Worm (Caenorhabditis elegans) whole organism, L1 larva: Measurements from ENCODE around the gene K09D9.1.

ENCODE experiments used
- C16A3.4 ChIP-seq: fragments of 150-350 bp; optimal IDR thresholded peaks from 2 replicates; lab custom pipeline; 2014; ENCODE audit warnings: missing biosample characterization, missing genetic modification characterization
- F16B12.6 ChIP-seq: fragments of 150-350 bp; optimal IDR thresholded peaks from 2 replicates; lab custom pipeline; 2014; ENCODE audit warnings: missing biosample characterization, missing genetic modification characterization
- alr-1 ChIP-seq: fragments of 200-800 bp; sonication (Bioruptor generic); optimal IDR thresholded peaks from 2 replicates; lab custom pipeline; 2018; ENCODE audit warnings: borderline replicate concordance, mild to moderate bottlenecking, missing genetic modification characterization, missing compliant biosample characterization
- blmp-1 ChIP-seq: fragments of 150-350 bp; optimal IDR thresholded peaks from 2 replicates; lab custom pipeline; 2014; ENCODE audit warnings: missing biosample characterization, missing genetic modification characterization
- ceh-82 ChIP-seq, 3 experiments: fragments of 150-350 bp in 1 of 3; sonication (generic microtip) in 2 of 3; optimal IDR thresholded peaks; 2 replicates each; lab custom pipeline; 2014 to 2017; ENCODE audit warnings: missing biosample characterization in 3 of 3, missing genetic modification characterization in 3 of 3
- dpl-1 ChIP-seq, 3 experiments: fragments of 150-350 bp in 2 of 3; sonication (generic microtip) in 1 of 3; optimal IDR thresholded peaks; 2 replicates each; lab custom pipeline; 2014 to 2017; ENCODE audit warnings: missing biosample characterization in 3 of 3, missing genetic modification characterization in 3 of 3, missing genetic modification reagents in 3 of 3
- dsc-1 ChIP-seq: sonication (generic microtip); optimal IDR thresholded peaks from 2 replicates; lab custom pipeline; 2016; ENCODE audit warnings: mild to moderate bottlenecking, missing genetic modification characterization, missing compliant biosample characterization
- efl-1 ChIP-seq, 4 experiments: fragments of 150-350 bp; optimal IDR thresholded peaks in 3 of 4; peaks in 1 of 4; 1 replicate in 1 of 4; 2 replicates in 3 of 4; lab custom pipeline; 2014; ENCODE audit warnings: missing biosample characterization in 2 of 4, missing genetic modification characterization in 2 of 4, missing genetic modification reagents in 2 of 4
- egl-27 ChIP-seq, 2 experiments: fragments of 150-350 bp in 1 of 2; sonication (generic microtip); optimal IDR thresholded peaks; 3 replicates each; lab custom pipeline; 2017 to 2018; ENCODE audit warnings: missing biosample characterization in 2 of 2, missing genetic modification characterization in 2 of 2, missing genetic modification reagents in 2 of 2
- elt-2 ChIP-seq: sonication (generic microtip); optimal IDR thresholded peaks from 2 replicates; lab custom pipeline; 2016; ENCODE audit warnings: missing genetic modification characterization, mild to moderate bottlenecking, inconsistent platforms, missing compliant biosample characterization, missing genetic modification reagents
- elt-3 ChIP-seq, 6 experiments: fragments of 150-350 bp in 1 of 6; sonication (generic microtip); optimal IDR thresholded peaks; 2 replicates each; lab custom pipeline; 2017 to 2018; ENCODE audit warnings: missing biosample characterization in 6 of 6, missing genetic modification characterization in 6 of 6, inconsistent platforms in 1 of 6
- ets-5 ChIP-seq: fragments of 200-800 bp; sonication (Bioruptor generic); IDR thresholded peaks from 2 replicates; pipeline ENCODE4 v1.3.6; 2022; ENCODE audit warnings: missing genetic modification characterization, missing compliant biosample characterization
- fkh-10 ChIP-seq: sonication (generic microtip); optimal IDR thresholded peaks from 2 replicates; lab custom pipeline; 2017; ENCODE audit warnings: missing biosample characterization, missing genetic modification reagents, missing genetic modification characterization
- fkh-4 ChIP-seq: sonication (generic microtip); optimal IDR thresholded peaks from 2 replicates; lab custom pipeline; 2016; ENCODE audit warnings: missing compliant biosample characterization, missing genetic modification characterization, borderline replicate concordance
- fos-1 ChIP-seq: fragments of 150-350 bp; optimal IDR thresholded peaks from 2 replicates; lab custom pipeline; 2014; ENCODE audit warnings: missing biosample characterization, missing genetic modification characterization
- grh-1 ChIP-seq: fragments of 200-800 bp; sonication (Bioruptor generic); IDR thresholded peaks from 2 replicates; pipeline ENCODE4 v1.3.6; 2022; ENCODE audit warnings: missing genetic modification reagents, missing genetic modification characterization, missing compliant biosample characterization
- hlh-17 ChIP-seq: fragments of 200-800 bp; sonication (Bioruptor generic); optimal IDR thresholded peaks from 2 replicates; lab custom pipeline; 2018; ENCODE audit warnings: missing genetic modification characterization, mild to moderate bottlenecking, missing compliant biosample characterization, moderate library complexity, borderline replicate concordance
- hpl-2 ChIP-seq: fragments of 150-350 bp; optimal IDR thresholded peaks from 2 replicates; lab custom pipeline; 2014; ENCODE audit warnings: missing biosample characterization, missing genetic modification reagents, missing genetic modification characterization
- isw-1 ChIP-seq: fragments of 200-800 bp; sonication (Bioruptor generic); IDR thresholded peaks from 2 replicates; pipeline ENCODE4 v1.3.6; 2022; ENCODE audit warnings: missing genetic modification characterization, missing compliant biosample characterization
- jun-1 ChIP-seq: fragments of 150-350 bp; optimal IDR thresholded peaks from 2 replicates; lab custom pipeline; 2014; ENCODE audit warnings: missing biosample characterization, missing genetic modification reagents, missing genetic modification characterization
- lin-14 ChIP-seq: fragments of 200-800 bp; sonication (Bioruptor generic); optimal IDR thresholded peaks from 2 replicates; lab custom pipeline; 2018; ENCODE audit warnings: mild to moderate bottlenecking, missing genetic modification characterization, moderate library complexity, missing compliant biosample characterization
- lin-35 ChIP-seq, 2 experiments: fragments of 150-350 bp; optimal IDR thresholded peaks; 2 replicates each; lab custom pipeline; 2014; ENCODE audit warnings: missing biosample characterization in 2 of 2, missing genetic modification characterization in 2 of 2, missing genetic modification reagents in 2 of 2
- lin-39 ChIP-seq: fragments of 150-350 bp; optimal IDR thresholded peaks from 2 replicates; lab custom pipeline; 2014; ENCODE audit warnings: missing biosample characterization, missing genetic modification reagents, missing genetic modification characterization
- lsy-2 ChIP-seq, 2 experiments: fragments of 150-350 bp; optimal IDR thresholded peaks; 2 replicates each; lab custom pipeline; 2014; ENCODE audit warnings: missing biosample characterization in 2 of 2, missing genetic modification characterization in 2 of 2
- mdl-1 ChIP-seq, 2 experiments: fragments of 150-350 bp; optimal IDR thresholded peaks; 2 replicates each; lab custom pipeline; 2014 to 2017; ENCODE audit warnings: missing biosample characterization in 2 of 2, missing genetic modification characterization in 2 of 2, inconsistent platforms in 1 of 2
- mep-1 ChIP-seq: fragments of 150-350 bp; optimal IDR thresholded peaks from 2 replicates; lab custom pipeline; 2014; ENCODE audit warnings: missing biosample characterization, missing genetic modification characterization
- nhr-19 ChIP-seq: fragments of 200-800 bp; sonication (Bioruptor generic); conservative IDR thresholded peaks from 2 replicates; pipeline ENCODE4 v1.3.6; 2022; ENCODE audit warnings: missing genetic modification characterization, missing compliant biosample characterization
- nhr-20 ChIP-seq: sonication (generic microtip); optimal IDR thresholded peaks from 2 replicates; lab custom pipeline; 2016; ENCODE audit warnings: mild to moderate bottlenecking, missing genetic modification characterization, missing compliant biosample characterization
- nhr-237 ChIP-seq: fragments of 150-350 bp; optimal IDR thresholded peaks from 2 replicates; lab custom pipeline; 2014; ENCODE audit warnings: missing biosample characterization, missing genetic modification characterization
- nhr-71 ChIP-seq: sonication (generic microtip); optimal IDR thresholded peaks from 2 replicates; lab custom pipeline; 2016; ENCODE audit warnings: mild to moderate bottlenecking, missing genetic modification characterization, moderate library complexity, missing compliant biosample characterization
- nhr-85 ChIP-seq: sonication (generic microtip); peaks from one replicate; lab custom pipeline; 2016; ENCODE audit warnings: missing genetic modification characterization, inconsistent platforms, missing compliant biosample characterization
- nhr-90 ChIP-seq: sonication (generic microtip); optimal IDR thresholded peaks from 2 replicates; lab custom pipeline; 2016; ENCODE audit warnings: mild to moderate bottlenecking, missing genetic modification characterization, missing compliant biosample characterization; ENCODE audit not compliant: poor library complexity
- pqm-1 ChIP-seq: sonication (generic microtip); optimal IDR thresholded peaks from 3 replicates; lab custom pipeline; 2017; ENCODE audit warnings: missing biosample characterization, missing genetic modification characterization
- rnt-1 ChIP-seq: sonication (generic microtip); optimal IDR thresholded peaks from 2 replicates; lab custom pipeline; 2016; ENCODE audit warnings: mild to moderate bottlenecking, missing genetic modification characterization, moderate library complexity, missing compliant biosample characterization
- skn-1 ChIP-seq: fragments of 150-350 bp; optimal IDR thresholded peaks from 2 replicates; lab custom pipeline; 2014; ENCODE audit warnings: missing biosample characterization, missing genetic modification characterization
- snpc-4 ChIP-seq: fragments of 150-350 bp; optimal IDR thresholded peaks from 2 replicates; lab custom pipeline; 2014; ENCODE audit warnings: missing biosample characterization, missing genetic modification characterization
- snu-23 ChIP-seq: sonication (generic microtip); optimal IDR thresholded peaks from 2 replicates; lab custom pipeline; 2016; ENCODE audit warnings: missing genetic modification characterization, missing compliant biosample characterization
- sup-37 ChIP-seq: fragments of 200-800 bp; sonication (Bioruptor generic); optimal IDR thresholded peaks from 2 replicates; lab custom pipeline; 2018; ENCODE audit warnings: mild to moderate bottlenecking, missing genetic modification characterization, missing compliant biosample characterization
- swsn-7 ChIP-seq: sonication (generic microtip); optimal IDR thresholded peaks from 2 replicates; lab custom pipeline; 2016; ENCODE audit warnings: missing genetic modification characterization, missing compliant biosample characterization
- tbx-2 ChIP-seq: sonication (generic microtip); optimal IDR thresholded peaks from 2 replicates; lab custom pipeline; 2016; ENCODE audit warnings: missing genetic modification characterization, missing compliant biosample characterization
- unc-130 ChIP-seq: fragments of 150-350 bp; optimal IDR thresholded peaks from 2 replicates; lab custom pipeline; 2017; ENCODE audit warnings: missing biosample characterization, missing genetic modification characterization, inconsistent platforms
- vab-15 ChIP-seq: sonication (generic microtip); optimal IDR thresholded peaks from 2 replicates; lab custom pipeline; 2017; ENCODE audit warnings: missing genotype, mild to moderate bottlenecking, missing genetic modification characterization, missing compliant biosample characterization
- zip-4 ChIP-seq: fragments of 200-800 bp; sonication (Bioruptor generic); optimal IDR thresholded peaks from 2 replicates; lab custom pipeline; 2018; ENCODE audit warnings: mild to moderate bottlenecking, missing genetic modification characterization, moderate library complexity, missing compliant biosample characterization
- ztf-4 ChIP-seq: fragments of 150-350 bp; optimal IDR thresholded peaks from 2 replicates; lab custom pipeline; 2014; ENCODE audit warnings: missing biosample characterization, missing genetic modification characterization

The K09D9.1 gene

ce11 chrV:4024777-4025176 lies at the start of gene K09D9.1:
TSS of gene K09D9.1 (plus strand) at chrV:4025047.
- TF ChIP-seq zip-4 (GFP tag; lab: Kevin White, UChicago) (peak; percentile 73), grh-1 (GFP tag; lab: Robert Waterston, UW) (no peak), skn-1 (peak; percentile 53), elt-2 (tag; lab: Kevin White, UChicago) (peak; percentile 74)

ce11 chrV:3976964-3977363 lies 47.9 kb upstream of the K09D9.1 start, which contains the start of gene str-83:
TSS of gene str-83 (plus strand) at chrV:3977264.
- TF ChIP-seq lin-39, result no peak
- TF ChIP-seq efl-1 (optimal IDR thresholded peaks at IDR 0.05; lab: Kevin White, UChicago), result no peak
- no peak for TF ChIP-seq efl-1 (GFP tag; optimal IDR thresholded peaks at IDR 0.05 in 1 of 2; lab: Kevin White, UChicago)
- TF ChIP-seq F16B12.6 (tag; lab: Kevin White, UChicago), result no peak
- TF ChIP-seq pqm-1 (tag; lab: Kevin White, UChicago), result no peak
- no peak for TF ChIP-seq nhr-237 (tag; lab: Kevin White, UChicago)
- no peak for TF ChIP-seq dsc-1 (tag; lab: Kevin White, UChicago)
- TF ChIP-seq ztf-4, result no peak
- no peak for TF ChIP-seq hlh-17 (GFP tag; lab: Kevin White, UChicago)
- TF ChIP-seq ceh-82 (tag; optimal IDR thresholded peaks at IDR 0.05; lab: Kevin White, UChicago), result no peak
- TF ChIP-seq, all 84 proteins: peak for 0

- TF ChIP-seq ets-5, result no peak
- TF ChIP-seq nhr-85 (tag; lab: Kevin White, UChicago), result peak; percentile 73
These were observed 45.8 kb upstream of the K09D9.1 start, which contains the start of gene nlp-34 for ce11 chrV:3979053-3979452. TSS of gene nlp-34 (minus strand) at chrV:3979134.

- TF ChIP-seq ztf-4 (peak; percentile 27), nhr-19 (GFP tag; lab: Robert Waterston, UW) (0 out of 2 replicates have a peak, but pooled peaks have one; percentile 29), snpc-4 (no peak), efl-1 (optimal IDR thresholded peaks at IDR 0.05; lab: Kevin White, UChicago) (no peak), efl-1 (GFP tag; optimal IDR thresholded peaks at IDR 0.05 in 1 of 2; lab: Kevin White, UChicago) (no peak), lin-39 (no peak), elt-2 (tag; lab: Kevin White, UChicago) (no peak), nhr-71 (tag; lab: Kevin White, UChicago) (peak; percentile 80), lin-35 (GFP tag; optimal IDR thresholded peaks at IDR 0.05; lab: Kevin White, UChicago) (peak in 1 of 2 experiments; percentile 43), tbx-2 (tag; lab: Kevin White, UChicago) (peak; percentile 27), C16A3.4 (tag; lab: Kevin White, UChicago) (no peak), lin-14 (peak; percentile 73), mdl-1 (tag; optimal IDR thresholded peaks at IDR 0.05; lab: Kevin White, UChicago) (peak in 1 of 2 experiments; percentile 41), unc-130 (tag; lab: Kevin White, UChicago) (no peak), nhr-237 (tag; lab: Kevin White, UChicago) (peak; percentile 12), fkh-10 (GFP tag; lab: Kevin White, UChicago) (no peak), elt-3 (tag; optimal IDR thresholded peaks at IDR 0.05; lab: Kevin White, UChicago) (peak; percentile 64 to 97 (median 96)), rnt-1 (tag; lab: Kevin White, UChicago) (no peak), egl-27 (tag; optimal IDR thresholded peaks at IDR 0.05; lab: Kevin White, UChicago) (no peak), isw-1 (GFP tag; lab: Robert Waterston, UW) (no peak), hpl-2 (GFP tag; lab: Kevin White, UChicago) (no peak), fkh-4 (no peak), nhr-20 (tag; lab: Kevin White, UChicago) (peak; percentile 88), ceh-82 (tag; optimal IDR thresholded peaks at IDR 0.05; lab: Kevin White, UChicago) (no peak), lsy-2 (tag; optimal IDR thresholded peaks at IDR 0.05; lab: Kevin White, UChicago) (peak in 1 of 2 experiments; percentile 21), sup-37 (GFP tag; lab: Kevin White, UChicago) (no peak), alr-1 (tag; lab: Kevin White, UChicago) (no peak), hlh-17 (GFP tag; lab: Kevin White, UChicago) (no peak), swsn-7 (tag; lab: Kevin White, UChicago) (no peak), blmp-1 (tag; lab: Kevin White, UChicago) (peak; percentile 89), jun-1 (peak; percentile 23), fos-1 (tag; lab: Kevin White, UChicago) (no peak), nhr-85 (tag; lab: Kevin White, UChicago) (peak; percentile 97), dpl-1 (GFP tag; optimal IDR thresholded peaks at IDR 0.05; lab: Kevin White, UChicago) (no peak), mep-1 (tag; lab: Kevin White, UChicago) (peak; percentile 10), skn-1 (no peak), snu-23 (GFP tag; lab: Kevin White, UChicago) (peak; percentile 27), nhr-90 (peak; percentile 29), vab-15 (tag; lab: Kevin White, UChicago) (no peak)
These were observed 45.0 kb upstream of the K09D9.1 start, which contains the start of gene nlp-31 for ce11 chrV:3979819-3980218. TSS of gene nlp-31 (plus strand) at chrV:3980055.
